Worm (Caenorhabditis elegans) whole organism, L4 larva: ENCODE results near the gene F53F8.4.

Experiments
- D1046.2 ChIP-seq: fragments of 200-800 bp; sonication (Bioruptor generic); IDR thresholded peaks from 2 replicates; pipeline ENCODE4 v1.3.6; 2022; ENCODE audit warnings: missing genetic modification characterization, missing compliant biosample characterization
- F10B5.3 ChIP-seq: sonication (generic microtip); optimal IDR thresholded peaks from 2 replicates; lab custom pipeline; 2016; ENCODE audit warnings: mild to moderate bottlenecking, missing genetic modification characterization, missing compliant biosample characterization
- F26F4.8 ChIP-seq: fragments of 200-800 bp; sonication (Bioruptor generic); conservative IDR thresholded peaks from 2 replicates; pipeline ENCODE4 v1.3.6; 2022; ENCODE audit warnings: missing genetic modification characterization, missing compliant biosample characterization
- F37D6.2 ChIP-seq: sonication (generic microtip); optimal IDR thresholded peaks from 2 replicates; lab custom pipeline; 2016; ENCODE audit warnings: mild to moderate bottlenecking, missing genetic modification characterization, missing compliant biosample characterization
- F49E8.2 ChIP-seq: sonication (generic microtip); optimal IDR thresholded peaks from 2 replicates; lab custom pipeline; 2016; ENCODE audit warnings: missing compliant biosample characterization, mild to moderate bottlenecking, missing genetic modification characterization, borderline replicate concordance
- T20F7.1 ChIP-seq: fragments of 200-800 bp; sonication (Bioruptor generic); optimal IDR thresholded peaks from 2 replicates; lab custom pipeline; 2018; ENCODE audit warnings: mild to moderate bottlenecking, missing genetic modification characterization, missing compliant biosample characterization
- T26A8.4 ChIP-seq: fragments of 200-800 bp; sonication (Bioruptor generic); IDR thresholded peaks from 2 replicates; pipeline ENCODE4 v1.3.6; 2022; ENCODE audit warnings: missing genetic modification characterization, missing compliant biosample characterization
- Y48G9A.11 ChIP-seq: fragments of 200-800 bp; sonication (Bioruptor generic); IDR thresholded peaks from 2 replicates; pipeline ENCODE4 v1.3.6; 2022; ENCODE audit warnings: missing genetic modification reagents, missing genetic modification characterization, missing compliant biosample characterization
- ZK546.5 ChIP-seq, 2 experiments: sonication (generic microtip); optimal IDR thresholded peaks; 2 replicates each; lab custom pipeline; 2017; ENCODE audit warnings: missing biosample characterization in 2 of 2, missing genetic modification characterization in 2 of 2
- ceh-32 ChIP-seq: sonication (generic microtip); optimal IDR thresholded peaks from 2 replicates; lab custom pipeline; 2016; ENCODE audit warnings: mild to moderate bottlenecking, missing genetic modification characterization, missing compliant biosample characterization; ENCODE audit not compliant: poor library complexity
- ceh-44 ChIP-seq: fragments of 200-800 bp; sonication (Bioruptor generic); IDR thresholded peaks from 2 replicates; pipeline ENCODE4 v1.3.6; 2022; ENCODE audit warnings: missing genetic modification reagents, missing genetic modification characterization, missing compliant biosample characterization
- ceh-62 ChIP-seq: sonication (generic microtip); optimal IDR thresholded peaks from 2 replicates; lab custom pipeline; 2017; ENCODE audit warnings: missing biosample characterization, missing genetic modification characterization
- cey-2 ChIP-seq: sonication (generic microtip); optimal IDR thresholded peaks from 3 replicates; lab custom pipeline; 2017; ENCODE audit warnings: missing genetic modification characterization, mild to moderate bottlenecking, missing compliant biosample characterization, antibody characterized with exemption, borderline replicate concordance; ENCODE audit not compliant: insufficient read depth
- daf-12 ChIP-seq: fragments of 150-350 bp; optimal IDR thresholded peaks from 2 replicates; lab custom pipeline; 2014; ENCODE audit warnings: missing biosample characterization, missing genetic modification reagents, missing genetic modification characterization
- dmd-6 ChIP-seq: fragments of 200-800 bp; sonication (Bioruptor generic); IDR thresholded peaks from 2 replicates; pipeline ENCODE4 v1.3.6; 2022; ENCODE audit warnings: missing genetic modification reagents, missing genetic modification characterization, missing compliant biosample characterization
- duxl-1 ChIP-seq: sonication (generic microtip); optimal IDR thresholded peaks from 2 replicates; lab custom pipeline; 2016; ENCODE audit warnings: mild to moderate bottlenecking, missing genetic modification characterization, moderate library complexity, missing compliant biosample characterization; ENCODE audit not compliant: poor library complexity
- fkh-10 ChIP-seq: fragments of 150-350 bp; optimal IDR thresholded peaks from 2 replicates; lab custom pipeline; 2014; ENCODE audit warnings: missing biosample characterization, missing genetic modification reagents, missing genetic modification characterization
- hif-1 ChIP-seq, 2 experiments: sonication (generic microtip); optimal IDR thresholded peaks; 2 replicates each; lab custom pipeline; 2016 to 2017; ENCODE audit warnings: missing compliant biosample characterization in 2 of 2, missing genetic modification characterization in 2 of 2, missing genetic modification reagents in 2 of 2, missing genotype in 2 of 2, mild to moderate bottlenecking in 1 of 2
- hlh-11 ChIP-seq: fragments of 200-800 bp; sonication (Bioruptor generic); optimal IDR thresholded peaks from 2 replicates; lab custom pipeline; 2018; ENCODE audit warnings: mild to moderate bottlenecking, missing genetic modification characterization, missing compliant biosample characterization
- hlh-30 ChIP-seq: sonication (generic microtip); optimal IDR thresholded peaks from 2 replicates; lab custom pipeline; 2017; ENCODE audit warnings: antibody characterized with exemption, mild to moderate bottlenecking, missing genetic modification characterization, missing compliant biosample characterization; ENCODE audit not compliant: insufficient read depth
- hmg-1.1 ChIP-seq: fragments of 200-800 bp; sonication (Bioruptor generic); IDR thresholded peaks from 2 replicates; pipeline ENCODE4 v1.3.6; 2022; ENCODE audit warnings: missing genetic modification reagents, missing genetic modification characterization, missing compliant biosample characterization
- jun-1 ChIP-seq: fragments of 150-350 bp; optimal IDR thresholded peaks from 2 replicates; lab custom pipeline; 2014; ENCODE audit warnings: missing biosample characterization, missing genetic modification reagents, missing genetic modification characterization
- lin-1 ChIP-seq: fragments of 200-800 bp; sonication (Bioruptor generic); IDR thresholded peaks from 2 replicates; pipeline ENCODE4 v1.3.6; 2022; ENCODE audit warnings: missing genetic modification reagents, missing genetic modification characterization, missing compliant biosample characterization
- lin-13 ChIP-seq: fragments of 150-350 bp; optimal IDR thresholded peaks from 2 replicates; lab custom pipeline; 2014; ENCODE audit warnings: missing biosample characterization, missing genetic modification reagents, missing genetic modification characterization
- lin-39 ChIP-seq: fragments of 150-350 bp; optimal IDR thresholded peaks from 2 replicates; lab custom pipeline; 2014; ENCODE audit warnings: missing biosample characterization, missing genetic modification reagents, missing genetic modification characterization
- lir-3 ChIP-seq: sonication (generic microtip); optimal IDR thresholded peaks from 2 replicates; lab custom pipeline; 2016; ENCODE audit warnings: mild to moderate bottlenecking, missing genetic modification characterization, missing compliant biosample characterization
- madf-9 ChIP-seq: fragments of 200-800 bp; sonication (Bioruptor generic); conservative IDR thresholded peaks from 2 replicates; pipeline ENCODE4 v1.3.6; 2022; ENCODE audit warnings: missing genetic modification reagents, missing genetic modification characterization, missing compliant biosample characterization
- mdl-1 ChIP-seq, 2 experiments: fragments of 150-350 bp in 1 of 2; sonication (generic microtip) in 1 of 2; optimal IDR thresholded peaks; 2 replicates each; lab custom pipeline; 2014 to 2017; ENCODE audit warnings: missing biosample characterization in 2 of 2, missing genetic modification characterization in 2 of 2
- mep-1 ChIP-seq: fragments of 150-350 bp; sonication (generic microtip); optimal IDR thresholded peaks from 3 replicates; lab custom pipeline; 2014; ENCODE audit warnings: missing biosample characterization, missing genetic modification characterization
- mxl-2 ChIP-seq: fragments of 200-800 bp; sonication (Bioruptor generic); conservative IDR thresholded peaks from 2 replicates; pipeline ENCODE4 v1.3.6; 2022; ENCODE audit warnings: missing genetic modification reagents, missing genetic modification characterization, missing compliant biosample characterization
- mxl-3 ChIP-seq: fragments of 200-800 bp; sonication (Bioruptor generic); optimal IDR thresholded peaks from 2 replicates; lab custom pipeline; 2018; ENCODE audit warnings: mild to moderate bottlenecking, missing genetic modification characterization, missing compliant biosample characterization
- nhr-10 ChIP-seq: fragments of 150-350 bp; optimal IDR thresholded peaks from 2 replicates; lab custom pipeline; 2014; ENCODE audit warnings: missing biosample characterization, missing genetic modification characterization
- nhr-102 ChIP-seq: sonication (generic microtip); optimal IDR thresholded peaks from 2 replicates; lab custom pipeline; 2016; ENCODE audit warnings: mild to moderate bottlenecking, missing genetic modification characterization, moderate library complexity, missing compliant biosample characterization
- nhr-237 ChIP-seq: sonication (generic microtip); optimal IDR thresholded peaks from 2 replicates; lab custom pipeline; 2017; ENCODE audit warnings: missing biosample characterization, missing genetic modification characterization
- nhr-28 ChIP-seq: fragments of 150-350 bp; optimal IDR thresholded peaks from 2 replicates; lab custom pipeline; 2014; ENCODE audit warnings: missing biosample characterization, missing genetic modification characterization
- nhr-41 ChIP-seq: fragments of 200-800 bp; sonication (Bioruptor generic); IDR thresholded peaks from 2 replicates; pipeline ENCODE4 v1.3.6; 2022; ENCODE audit warnings: missing genetic modification reagents, missing genetic modification characterization, missing compliant biosample characterization
- sdz-12 ChIP-seq: fragments of 200-800 bp; sonication (Bioruptor generic); optimal IDR thresholded peaks from 2 replicates; lab custom pipeline; 2018; ENCODE audit warnings: mild to moderate bottlenecking, missing genetic modification characterization, missing compliant biosample characterization
- snpc-1.2 ChIP-seq: fragments of 200-800 bp; sonication (Bioruptor generic); IDR thresholded peaks from 2 replicates; pipeline ENCODE4 v1.3.6; 2022; ENCODE audit warnings: missing genetic modification reagents, missing genetic modification characterization, missing compliant biosample characterization
- spr-1 ChIP-seq: sonication (generic microtip); optimal IDR thresholded peaks from 2 replicates; lab custom pipeline; 2016; ENCODE audit warnings: mild to moderate bottlenecking, missing genetic modification characterization, missing compliant biosample characterization
- tra-1 ChIP-seq: fragments of 200-800 bp; sonication (Bioruptor generic); IDR thresholded peaks from 2 replicates; pipeline ENCODE4 v1.3.6; 2022; ENCODE audit warnings: missing genetic modification reagents, missing genetic modification characterization, missing compliant biosample characterization
- unc-62 ChIP-seq, 3 experiments: fragments of 150-350 bp in 1 of 3; sonication (generic microtip); optimal IDR thresholded peaks in 2 of 3; peaks in 1 of 3; 1 replicate in 1 of 3; 2 replicates in 2 of 3; lab custom pipeline; 2014 to 2017; ENCODE audit warnings: missing biosample characterization in 3 of 3, missing genetic modification characterization in 3 of 3, missing genetic modification reagents in 3 of 3, missing genotype in 1 of 3
- vab-7 ChIP-seq: fragments of 200-800 bp; sonication (Bioruptor generic); IDR thresholded peaks from 2 replicates; pipeline ENCODE4 v1.3.6; 2022; ENCODE audit warnings: missing genetic modification reagents, missing genetic modification characterization, missing compliant biosample characterization
- ztf-11 ChIP-seq: fragments of 150-350 bp; optimal IDR thresholded peaks from 2 replicates; lab custom pipeline; 2014; ENCODE audit warnings: missing biosample characterization, missing genetic modification characterization

F53F8.4 gene

ce11 chrV:20655174-20655573, 36.3 kb downstream of the F53F8.4 start:
- TF ChIP-seq hif-1 (tag; optimal IDR thresholded peaks at IDR 0.05; lab: Kevin White, UChicago) (no peak), madf-9 (no peak), nhr-10 (tag; lab: Kevin White, UChicago) (no peak), dmd-6 (GFP tag; lab: Robert Waterston, UW) (no peak), ztf-11 (no peak), ceh-32 (no peak), vab-7 (GFP tag; lab: Robert Waterston, UW) (no peak), mep-1 (tag; lab: Kevin White, UChicago) (no peak), mdl-1 (tag; optimal IDR thresholded peaks at IDR 0.05; lab: Kevin White, UChicago) (no peak), spr-1 (no peak), lir-3 (tag; lab: Kevin White, UChicago) (no peak), hmg-1.1 (no peak), D1046.2 (GFP tag; lab: Robert Waterston, UW) (no peak)

- TF ChIP-seq lin-13 (GFP tag; lab: Kevin White, UChicago) (no peak), hif-1 (tag; optimal IDR thresholded peaks at IDR 0.05; lab: Kevin White, UChicago) (no peak), unc-62 (GFP tag; optimal IDR thresholded peaks at IDR 0.05 in 1 of 2; lab: Kevin White, UChicago) (no peak), unc-62 (tag; optimal IDR thresholded peaks at IDR 0.05; lab: Kevin White, UChicago) (no peak), F10B5.3 (tag; lab: Kevin White, UChicago) (no peak), T20F7.1 (no peak), T26A8.4 (GFP tag; lab: Robert Waterston, UW) (no peak), F26F4.8 (GFP tag; lab: Robert Waterston, UW) (no peak), ceh-44 (GFP tag; lab: Robert Waterston, UW) (no peak), F37D6.2 (tag; lab: Kevin White, UChicago) (no peak), ceh-62 (tag; lab: Kevin White, UChicago) (no peak), nhr-102 (tag; lab: Kevin White, UChicago) (no peak), nhr-28 (tag; lab: Kevin White, UChicago) (no peak), ztf-11 (no peak), hlh-30 (tag; lab: Kevin White, UChicago) (no peak), duxl-1 (tag; lab: Kevin White, UChicago) (no peak), tra-1 (no peak), F49E8.2 (tag; lab: Kevin White, UChicago) (no peak), lin-39 (no peak), mxl-2 (no peak)
These were observed 37.1 kb downstream of the F53F8.4 start, which contains the start of gene mnr-1 for ce11 chrV:20654350-20654749. Gene mnr-1, plus strand, starts transcription at chrV:20654650.

DNA sequence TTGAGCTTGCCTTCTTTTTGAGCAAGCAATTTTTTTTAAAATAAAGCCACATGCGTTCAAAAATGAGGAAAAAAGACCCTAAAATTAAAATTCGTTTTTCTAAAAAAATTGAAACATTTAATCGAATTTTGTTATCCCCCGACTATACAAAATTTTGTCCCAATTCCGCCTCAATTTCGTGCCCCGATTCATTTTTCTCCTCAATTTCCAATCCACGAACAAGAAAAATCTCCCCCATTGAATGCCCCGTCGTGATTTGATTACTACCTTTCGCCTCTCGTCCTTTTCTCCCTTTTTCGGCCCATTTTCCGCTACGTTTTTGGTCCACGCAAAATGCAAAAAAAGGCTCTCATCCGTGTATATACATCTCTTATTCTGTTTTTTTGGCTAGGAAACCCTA, 39.6 kb downstream of the F53F8.4 start:
- TF ChIP-seq nhr-41 (GFP tag; lab: Robert Waterston, UW) (no peak), sdz-12 (GFP tag; lab: Kevin White, UChicago) (no peak), dmd-6 (GFP tag; lab: Robert Waterston, UW) (no peak), fkh-10 (GFP tag; lab: Kevin White, UChicago) (peak; percentile 14)

DNA sequence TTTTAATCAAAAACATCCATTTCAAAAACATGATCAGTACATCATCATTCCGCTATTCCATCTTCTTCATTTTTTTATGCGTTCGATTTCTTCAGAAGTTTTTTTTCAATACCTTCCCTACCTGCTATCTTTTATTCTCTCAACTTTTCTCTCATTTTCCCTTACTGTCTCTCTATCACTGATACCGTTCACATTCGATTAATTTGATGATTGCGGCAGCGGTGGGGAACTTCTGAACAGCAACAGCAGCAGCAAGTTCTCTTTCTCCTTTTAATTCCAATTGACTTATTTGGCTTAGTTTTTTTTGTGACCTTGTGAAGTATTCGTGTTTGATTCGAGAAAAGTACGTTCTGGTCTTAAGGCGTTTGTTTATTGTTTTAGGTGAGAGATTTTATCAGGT, 42.6 kb downstream of the F53F8.4 start:
- TF ChIP-seq lin-1 = no peak
- TF ChIP-seq daf-12 (tag; lab: Kevin White, UChicago) = no peak
- TF ChIP-seq snpc-1.2 (GFP tag; lab: Robert Waterston, UW) = no peak
- no peak for TF ChIP-seq T26A8.4 (GFP tag; lab: Robert Waterston, UW)
- no peak for TF ChIP-seq Y48G9A.11 (GFP tag; lab: Robert Waterston, UW)
- peak; percentile 68 for TF ChIP-seq nhr-28 (tag; lab: Kevin White, UChicago)
- TF ChIP-seq hlh-11 (tag; lab: Kevin White, UChicago) = peak; percentile 31
- peak; percentile 19 for TF ChIP-seq hlh-30 (tag; lab: Kevin White, UChicago)
- TF ChIP-seq ceh-62 (tag; lab: Kevin White, UChicago) = no peak
- TF ChIP-seq ceh-32 = no peak
- peak; percentile 7 for TF ChIP-seq mxl-3
- no peak for TF ChIP-seq jun-1 (tag; lab: Kevin White, UChicago)
- TF ChIP-seq lin-39 = no peak
- no peak for TF ChIP-seq hif-1 (tag; optimal IDR thresholded peaks at IDR 0.05; lab: Kevin White, UChicago)
- TF ChIP-seq hmg-1.1 = peak; percentile 22; the same call in 1 of the 2 replicates
- TF ChIP-seq ZK546.5 (tag; optimal IDR thresholded peaks at IDR 0.05; lab: Kevin White, UChicago) = no peak
- TF ChIP-seq cey-2 (tag; lab: Kevin White, UChicago) = peak; percentile 32
- TF ChIP-seq nhr-237 = no peak
